Worm (Caenorhabditis elegans): Measurements from ENCODE around the gene pacs-1.

ce11 chrV:9194055-9194454 is 23.0 kb downstream of the pacs-1 start:
- no peak for TF ChIP-seq nhr-77 (tag; optimal IDR thresholded peaks at IDR 0.05)
- no peak for TF ChIP-seq nhr-237 (tag; optimal IDR thresholded peaks at IDR 0.05)

Measured in whole organism, L1 larva.